Fruit fly (Drosophila melanogaster) whole organism, embryonic: ENCODE results near the gene Sp7.

Experiments used
- Ada2b ChIP-seq: fragments of 200-800 bp; sonication (Bioruptor generic); IDR thresholded peaks from 2 replicates; pipeline ENCODE4 v1.3.6; 2022; ENCODE audit warnings: missing biosample characterization, missing genetic modification characterization
- Awh ChIP-seq: fragments of 200-800 bp; sonication (Bioruptor generic); IDR thresholded peaks from 2 replicates; pipeline ENCODE4, ENCODE4 v1.3.6; 2022; ENCODE audit warnings: missing biosample characterization, missing genetic modification characterization
- BEAF-32 ChIP-seq: fragments of 200-800 bp; sonication (Bioruptor generic); optimal IDR thresholded peaks from 3 replicates; lab custom pipeline; 2017; ENCODE audit warnings: missing biosample characterization, missing genetic modification characterization, mild to moderate bottlenecking, moderate library complexity, missing genetic modification reagents
- Bteb2 ChIP-seq: fragments of 200-800 bp; sonication (Bioruptor generic); optimal IDR thresholded peaks from 2 replicates; lab custom pipeline; 2016; ENCODE audit warnings: missing biosample characterization, missing genetic modification characterization
- CG10321 ChIP-seq: fragments of 200-800 bp; sonication (Bioruptor generic); IDR thresholded peaks from 2 replicates; pipeline ENCODE4 v1.3.6; 2022; ENCODE audit warnings: missing biosample characterization, missing genetic modification characterization
- CG10543 ChIP-seq: fragments of 200-800 bp; sonication (Bioruptor generic); optimal IDR thresholded peaks from 3 replicates; lab custom pipeline; 2017; ENCODE audit warnings: missing biosample characterization, mild to moderate bottlenecking, missing genetic modification characterization, moderate library complexity
- CG11085 ChIP-seq: fragments of 200-800 bp; sonication (Bioruptor generic); IDR thresholded peaks from 2 replicates; pipeline ENCODE4 v1.3.6; 2022; ENCODE audit warnings: missing biosample characterization, missing genetic modification characterization
- CG11504 ChIP-seq: fragments of 200-800 bp; sonication (Bioruptor generic); optimal IDR thresholded peaks from 3 replicates; lab custom pipeline; 2019; ENCODE audit warnings: missing biosample characterization, mild to moderate bottlenecking, missing genetic modification characterization, moderate library complexity
- CG12299 ChIP-seq: fragments of 200-800 bp; sonication (Bioruptor generic); optimal IDR thresholded peaks from 2 replicates; lab custom pipeline; 2018; ENCODE audit warnings: missing biosample characterization, mild to moderate bottlenecking, missing genetic modification characterization
- CG13424 ChIP-seq: fragments of 200-800 bp; sonication (Bioruptor generic); optimal IDR thresholded peaks from 2 replicates; lab custom pipeline; 2019; ENCODE audit warnings: missing biosample characterization, mild to moderate bottlenecking, missing genetic modification characterization, moderate library complexity
- CG13775 ChIP-seq: fragments of 200-800 bp; sonication (Bioruptor generic); optimal IDR thresholded peaks from 3 replicates; lab custom pipeline; 2017; ENCODE audit warnings: missing biosample characterization, mild to moderate bottlenecking, missing genetic modification characterization
- CG14667 ChIP-seq: fragments of 200-800 bp; sonication (Bioruptor generic); IDR thresholded peaks from 2 replicates; pipeline ENCODE4 v1.3.6; 2022; ENCODE audit warnings: missing biosample characterization, missing genetic modification characterization
- CG15073 ChIP-seq: fragments of 200-800 bp; sonication (Bioruptor generic); optimal IDR thresholded peaks from 2 replicates; lab custom pipeline; 2016; ENCODE audit warnings: missing biosample characterization, missing genetic modification characterization
- CG2116 ChIP-seq: fragments of 200-800 bp; sonication (Bioruptor generic); optimal IDR thresholded peaks from 3 replicates; lab custom pipeline; 2018; ENCODE audit warnings: missing biosample characterization, mild to moderate bottlenecking, missing genetic modification characterization
- CG4820 ChIP-seq: fragments of 200-800 bp; sonication (Bioruptor generic); optimal IDR thresholded peaks from 3 replicates; lab custom pipeline; 2016; ENCODE audit warnings: missing biosample characterization, missing genetic modification characterization
- Elba2 ChIP-seq: fragments of 200-800 bp; sonication (Bioruptor generic); optimal IDR thresholded peaks from 3 replicates; lab custom pipeline; 2016; ENCODE audit warnings: missing biosample characterization, missing genetic modification characterization
- Fer1 ChIP-seq: fragments of 200-800 bp; sonication (Bioruptor generic); optimal IDR thresholded peaks from 2 replicates; lab custom pipeline; 2017; ENCODE audit warnings: missing biosample characterization, mild to moderate bottlenecking, missing genetic modification characterization
- HLH4C ChIP-seq: fragments of 200-800 bp; sonication (Bioruptor generic); IDR thresholded peaks from 3 replicates; pipeline ENCODE4 v1.3.6; 2022; ENCODE audit warnings: missing biosample characterization, missing genetic modification characterization; ENCODE audit not compliant: partially characterized antibody
- Hr78 ChIP-seq, 2 experiments: fragments of 200-800 bp in 1 of 2; fragments of >200 bp in 1 of 2; sonication (Bioruptor generic) in 1 of 2; optimal IDR thresholded peaks; 2 replicates each; lab custom pipeline; 2017 to 2019; ENCODE audit warnings: missing biosample characterization in 2 of 2, missing genetic modification characterization in 2 of 2, mild to moderate bottlenecking in 1 of 2, moderate library complexity in 1 of 2
- Nf-YB ChIP-seq: fragments of 200-800 bp; sonication (Bioruptor generic); optimal IDR thresholded peaks from 3 replicates; lab custom pipeline; 2019; ENCODE audit warnings: missing biosample characterization, mild to moderate bottlenecking, missing genetic modification characterization, moderate library complexity
- Pdp1 ChIP-seq, 2 experiments: fragments of 200-800 bp; sonication (Bioruptor generic); optimal IDR thresholded peaks; 3 replicates each; lab custom pipeline; 2016; ENCODE audit warnings: missing biosample characterization in 2 of 2, missing genetic modification characterization in 2 of 2, mild to moderate bottlenecking in 1 of 2, moderate library complexity in 1 of 2
- Ravus ChIP-seq: fragments of 200-800 bp; sonication (Bioruptor generic); IDR thresholded peaks from 2 replicates; pipeline ENCODE4 v1.3.6; 2022; ENCODE audit warnings: missing biosample characterization, missing genetic modification characterization
- az2 ChIP-seq: fragments of 200-800 bp; sonication (Bioruptor generic); optimal IDR thresholded peaks from 3 replicates; lab custom pipeline; 2016; ENCODE audit warnings: missing biosample characterization, missing genetic modification characterization
- bbx ChIP-seq: fragments of 200-800 bp; sonication (Bioruptor generic); IDR thresholded peaks from 2 replicates; pipeline ENCODE4 v1.3.6; 2022; ENCODE audit warnings: missing biosample characterization, missing genetic modification characterization; ENCODE audit not compliant: partially characterized antibody
- crc ChIP-seq: fragments of 200-800 bp; sonication (Bioruptor generic); optimal IDR thresholded peaks from 2 replicates; lab custom pipeline; 2016; ENCODE audit warnings: missing biosample characterization, missing genetic modification characterization
- cwo ChIP-seq: fragments of 200-800 bp; sonication (Bioruptor generic); optimal IDR thresholded peaks from 3 replicates; lab custom pipeline; 2017; ENCODE audit warnings: missing biosample characterization, missing genetic modification characterization, mild to moderate bottlenecking, moderate library complexity, missing genetic modification reagents
- dpn ChIP-seq, 2 experiments: fragments of 200-800 bp; sonication (Bioruptor generic); optimal IDR thresholded peaks; 3 replicates each; lab custom pipeline; 2016; ENCODE audit warnings: missing biosample characterization in 2 of 2, missing genetic modification characterization in 2 of 2
- ewg ChIP-seq: fragments of 200-800 bp; sonication (Bioruptor generic); optimal IDR thresholded peaks from 3 replicates; lab custom pipeline; 2017; ENCODE audit warnings: mild to moderate bottlenecking, missing biosample characterization, missing genetic modification reagents, missing genetic modification characterization
- gcm2 ChIP-seq: fragments of 200-800 bp; sonication (Bioruptor generic); optimal IDR thresholded peaks from 2 replicates; lab custom pipeline; 2016; ENCODE audit warnings: missing biosample characterization, missing genetic modification characterization
- gro ChIP-seq: fragments of 200-800 bp; sonication (Bioruptor generic); optimal IDR thresholded peaks from 2 replicates; lab custom pipeline; 2016; ENCODE audit warnings: missing biosample characterization, missing genetic modification characterization
- gsb-n ChIP-seq: fragments of 200-800 bp; sonication (Bioruptor generic); optimal IDR thresholded peaks from 3 replicates; lab custom pipeline; 2018; ENCODE audit warnings: missing biosample characterization, mild to moderate bottlenecking, missing genetic modification characterization
- hb ChIP-seq: fragments of 200-800 bp; sonication (Bioruptor generic); IDR thresholded peaks from 3 replicates; pipeline ENCODE4 v1.3.6; 2022; ENCODE audit warnings: missing biosample characterization, missing genetic modification characterization; ENCODE audit not compliant: partially characterized antibody
- jumu ChIP-seq: fragments of 200-800 bp; sonication (Bioruptor generic); optimal IDR thresholded peaks from 3 replicates; lab custom pipeline; 2016; ENCODE audit warnings: missing biosample characterization, missing genetic modification characterization
- kni ChIP-seq: fragments of 200-800 bp; sonication (Bioruptor generic); optimal IDR thresholded peaks from 3 replicates; lab custom pipeline; 2017; ENCODE audit warnings: mild to moderate bottlenecking, missing biosample characterization, missing genetic modification reagents, missing genetic modification characterization
- knrl ChIP-seq: fragments of 200-800 bp; sonication (Bioruptor generic); IDR thresholded peaks from 3 replicates; pipeline ENCODE4 v1.3.6; 2022; ENCODE audit warnings: missing biosample characterization, missing genetic modification characterization; ENCODE audit not compliant: partially characterized antibody
- p53 ChIP-seq: fragments of 200-800 bp; sonication (Bioruptor generic); optimal IDR thresholded peaks from 2 replicates; lab custom pipeline; 2016; ENCODE audit warnings: missing biosample characterization, missing genetic modification characterization
- run ChIP-seq: fragments of 200-800 bp; sonication (Bioruptor generic); optimal IDR thresholded peaks from 3 replicates; lab custom pipeline; 2018; ENCODE audit warnings: missing biosample characterization, mild to moderate bottlenecking, missing genetic modification characterization
- tin ChIP-seq: fragments of 200-800 bp; sonication (Bioruptor generic); optimal IDR thresholded peaks from 3 replicates; lab custom pipeline; 2016; ENCODE audit warnings: missing biosample characterization, missing genetic modification characterization
- tll ChIP-seq, 2 experiments: fragments of 200-800 bp in 1 of 2; fragments of >200 bp in 1 of 2; sonication (Bioruptor generic) in 1 of 2; optimal IDR thresholded peaks; 2 replicates each; lab custom pipeline; 2017 to 2019; ENCODE audit warnings: missing biosample characterization in 2 of 2, missing genetic modification characterization in 2 of 2, mild to moderate bottlenecking in 1 of 2, moderate library complexity in 1 of 2
- ttk ChIP-seq: fragments of 200-800 bp; sonication (Bioruptor generic); IDR thresholded peaks from 2 replicates; pipeline ENCODE4 v2.1.2; 2022; ENCODE audit warnings: missing biosample characterization, missing genetic modification characterization
- wdn ChIP-seq: fragments of 200-800 bp; sonication (Bioruptor generic); IDR thresholded peaks from 2 replicates; pipeline ENCODE4 v1.3.6; 2022; ENCODE audit warnings: missing biosample characterization, missing genetic modification characterization
- z ChIP-seq: fragments of 200-800 bp; sonication (Bioruptor generic); IDR thresholded peaks from 3 replicates; pipeline ENCODE4 v1.3.6; 2022; ENCODE audit warnings: missing biosample characterization, missing genetic modification characterization
- zfh1 ChIP-seq: fragments of 200-800 bp; sonication (Bioruptor generic); IDR thresholded peaks from 3 replicates; pipeline ENCODE4 v1.3.6; 2022; ENCODE audit warnings: missing biosample characterization, missing genetic modification characterization
- zfh2 ChIP-seq: fragments of 200-800 bp; sonication (Bioruptor generic); optimal IDR thresholded peaks from 2 replicates; lab custom pipeline; 2016; ENCODE audit warnings: missing biosample characterization, missing genetic modification characterization

The Sp7 gene

dm6 chr3R:7809662-7810621 is 50.4 kb downstream of the Sp7 start, which contains the start of the genes CG2993 and sgll (continued):
- TF ChIP-seq CG10543 (GFP tag; lab: Kevin White, UChicago) (peak; percentile 74), dpn (GFP tag; optimal IDR thresholded peaks at IDR 0.05; lab: Kevin White, UChicago) (peak; percentile 97), CG11085 (GFP tag; lab: Robert Waterston, UW) (peak; percentile 94), gsb-n (tag; lab: Kevin White, UChicago) (peak; percentile 70), zfh2 (GFP tag; lab: Kevin White, UChicago) (peak; percentile 75), zfh1 (GFP tag; lab: Robert Waterston, UW) (peak; percentile 97), knrl (GFP tag; lab: Robert Waterston, UW) (peak; percentile 46; the same call in 1 of the 3 replicates), CG2116 (GFP tag; lab: Kevin White, UChicago) (peak; percentile 83), jumu (GFP tag; lab: Kevin White, UChicago) (peak; percentile 93), Bteb2 (peak; percentile 69), wdn (GFP tag; lab: Robert Waterston, UW) (peak; percentile 73), CG15073 (GFP tag; lab: Kevin White, UChicago) (peak; percentile 65), cwo (GFP tag; lab: Kevin White, UChicago) (peak; percentile 86), gro (GFP tag; lab: Kevin White, UChicago) (peak; percentile 77), Elba2 (GFP tag; lab: Kevin White, UChicago) (peak; percentile 81), CG13424 (peak; percentile 71), Fer1 (GFP tag; lab: Kevin White, UChicago) (peak; percentile 67), tin (GFP tag; lab: Kevin White, UChicago) (peak; percentile 97), Awh (GFP tag; lab: Robert Waterston, UW) (peak; percentile 92), CG10321 (peak; percentile 52; the same call in 1 of the 2 replicates), HLH4C (GFP tag; lab: Robert Waterston, UW) (no peak), Nf-YB (GFP tag; lab: Kevin White, UChicago) (no peak), Pdp1 (GFP tag; optimal IDR thresholded peaks at IDR 0.05; lab: Kevin White, UChicago) (peak; percentile 92), crc (GFP tag; lab: Kevin White, UChicago) (peak; percentile 69), gcm2 (GFP tag; lab: Kevin White, UChicago) (peak; percentile 69), ewg (peak; percentile 84), CG4820 (GFP tag; lab: Kevin White, UChicago) (peak; percentile 95), run (no peak)

- TF ChIP-seq CG12299 (no peak), ttk (GFP tag; lab: Robert Waterston, UW) (no peak), az2 (GFP tag; lab: Kevin White, UChicago) (no peak), bbx (GFP tag; lab: Robert Waterston, UW) (no peak), CG14667 (no peak), CG11504 (tag; lab: Kevin White, UChicago) (no peak), Ravus (GFP tag; lab: Robert Waterston, UW) (no peak), z (no peak), hb (GFP tag; lab: Robert Waterston, UW) (no peak), Hr78 (GFP tag; optimal IDR thresholded peaks at IDR 0.05; lab: Kevin White, UChicago) (no peak), BEAF-32 (no peak), CG13775 (no peak), kni (no peak), tll (GFP tag; optimal IDR thresholded peaks at IDR 0.05; lab: Kevin White, UChicago) (no peak), Ada2b (GFP tag; lab: Robert Waterston, UW) (no peak), p53 (GFP tag; lab: Kevin White, UChicago) (no peak)
Measured at dm6 chr3R:7811514-7811913, 51.9 kb downstream of the Sp7 start, which contains the start of gene CG31473. Gene CG31473 (plus strand): TSS chr3R:7811814.
